Worm (Caenorhabditis elegans) whole organism, L4/young adult: ENCODE results near the gene egl-21.

ENCODE experiments used
- W03F9.2 ChIP-seq: fragments of 150-350 bp; optimal IDR thresholded peaks from 2 replicates; lab custom pipeline; 2014; ENCODE audit warnings: missing biosample characterization, missing genetic modification characterization
- dao-5 ChIP-seq: sonication (generic microtip); optimal IDR thresholded peaks from 2 replicates; lab custom pipeline; 2016; ENCODE audit warnings: missing genotype, missing genetic modification characterization, moderate library complexity, missing compliant biosample characterization

- TF ChIP-seq W03F9.2 (no peak), dao-5 (tag; lab: Kevin White, UChicago) (no peak)
These were observed 45.2 kb downstream of the egl-21 start, which contains the start of gene ins-1 for ce11 chrIV:10436401-10436800.
